Worm (Caenorhabditis elegans): ENCODE data around the gene mdh-1.

- TF ChIP-seq ztf-23 (GFP tag; IDR thresholded peaks at IDR 0.05): 0 out of 2 replicates have a peak, but pooled peaks have one; percentile 19
- no peak for TF ChIP-seq T22C8.4 (GFP tag; IDR thresholded peaks at IDR 0.05)
- TF ChIP-seq flt-1 (GFP tag; IDR thresholded peaks at IDR 0.05): no peak
- TF ChIP-seq ztf-29 (GFP tag; IDR thresholded peaks at IDR 0.05): no peak
Observed at ce11 chrV:6541875-6542274, 25.5 kb upstream of the mdh-1 start.

Measured in whole organism, midembryonic.